Worm (Caenorhabditis elegans) whole organism, late embryonic: ENCODE data around the gene F58A4.6.

Experiments
- K02D7.2 ChIP-seq: sonication (generic microtip); optimal IDR thresholded peaks from 2 replicates; lab custom pipeline; 2017; ENCODE audit warnings: mild to moderate bottlenecking, missing genetic modification characterization, missing compliant biosample characterization
- K09A11.1 ChIP-seq: sonication (generic microtip); optimal IDR thresholded peaks from 2 replicates; lab custom pipeline; 2017; ENCODE audit warnings: antibody characterized with exemption, mild to moderate bottlenecking, missing genetic modification characterization, missing compliant biosample characterization; ENCODE audit not compliant: insufficient read depth
- T23F11.4 ChIP-seq: fragments of 200-800 bp; sonication (Bioruptor generic); optimal IDR thresholded peaks from 2 replicates; lab custom pipeline; 2018; ENCODE audit warnings: mild to moderate bottlenecking, missing genetic modification characterization, missing compliant biosample characterization
- ahr-1 ChIP-seq: sonication (generic microtip); optimal IDR thresholded peaks from 2 replicates; lab custom pipeline; 2016; ENCODE audit warnings: missing genetic modification characterization, missing compliant biosample characterization
- ama-1 ChIP-seq: fragments of 150-350 bp; optimal IDR thresholded peaks from 2 replicates; lab custom pipeline; 2014
- ceh-14 ChIP-seq: sonication (generic microtip); optimal IDR thresholded peaks from 2 replicates; lab custom pipeline; 2016; ENCODE audit warnings: missing genotype, missing genetic modification characterization, missing compliant biosample characterization
- ceh-19 ChIP-seq: fragments of 200-800 bp; sonication (Bioruptor generic); optimal IDR thresholded peaks from 2 replicates; lab custom pipeline; 2018; ENCODE audit warnings: mild to moderate bottlenecking, missing genetic modification characterization, missing compliant biosample characterization
- ceh-2 ChIP-seq: sonication (generic microtip); optimal IDR thresholded peaks from 2 replicates; lab custom pipeline; 2016; ENCODE audit warnings: missing genotype, missing genetic modification characterization, missing compliant biosample characterization
- ceh-22 ChIP-seq: sonication (generic microtip); optimal IDR thresholded peaks from 2 replicates; lab custom pipeline; 2017; ENCODE audit warnings: missing biosample characterization, missing genetic modification characterization
- ceh-24 ChIP-seq: sonication (generic microtip); optimal IDR thresholded peaks from 2 replicates; lab custom pipeline; 2016; ENCODE audit warnings: mild to moderate bottlenecking, missing genetic modification characterization, missing compliant biosample characterization
- ceh-30 ChIP-seq: fragments of 150-350 bp; optimal IDR thresholded peaks from 2 replicates; lab custom pipeline; 2014; ENCODE audit warnings: missing biosample characterization, missing genetic modification characterization
- ceh-31 ChIP-seq: sonication (generic microtip); optimal IDR thresholded peaks from 2 replicates; lab custom pipeline; 2016; ENCODE audit warnings: missing genetic modification characterization, missing compliant biosample characterization
- ceh-34 ChIP-seq: sonication (generic microtip); optimal IDR thresholded peaks from 2 replicates; lab custom pipeline; 2016; ENCODE audit warnings: mild to moderate bottlenecking, missing genetic modification characterization, missing compliant biosample characterization
- ceh-45 ChIP-seq: fragments of 200-800 bp; sonication (Bioruptor generic); IDR thresholded peaks from 2 replicates; pipeline ENCODE4 v1.3.6; 2022; ENCODE audit warnings: missing genetic modification reagents, missing genetic modification characterization, missing compliant biosample characterization
- ceh-6 ChIP-seq: fragments of 200-800 bp; sonication (Bioruptor generic); optimal IDR thresholded peaks from 2 replicates; lab custom pipeline; 2018; ENCODE audit warnings: mild to moderate bottlenecking, missing genetic modification characterization, missing compliant biosample characterization
- che-1 ChIP-seq: sonication (generic microtip); optimal IDR thresholded peaks from 2 replicates; lab custom pipeline; 2016; ENCODE audit warnings: mild to moderate bottlenecking, missing genetic modification characterization, missing compliant biosample characterization
- elt-2 ChIP-seq: sonication (generic microtip); optimal IDR thresholded peaks from 2 replicates; lab custom pipeline; 2016; ENCODE audit warnings: missing genetic modification reagents, missing genetic modification characterization, missing compliant biosample characterization
- elt-4 ChIP-seq: sonication (generic microtip); optimal IDR thresholded peaks from 2 replicates; lab custom pipeline; 2016; ENCODE audit warnings: missing genetic modification characterization, missing compliant biosample characterization
- eyg-1 ChIP-seq: sonication (generic microtip); optimal IDR thresholded peaks from 2 replicates; lab custom pipeline; 2016; ENCODE audit warnings: missing genotype, missing genetic modification characterization, missing compliant biosample characterization
- fkh-6 ChIP-seq: sonication (generic microtip); optimal IDR thresholded peaks from 2 replicates; lab custom pipeline; 2016; ENCODE audit warnings: missing genetic modification characterization, missing compliant biosample characterization
- gmeb-2 ChIP-seq: sonication (generic microtip); optimal IDR thresholded peaks from 2 replicates; lab custom pipeline; 2016; ENCODE audit warnings: missing genetic modification characterization, inconsistent platforms, missing compliant biosample characterization
- hlh-15 ChIP-seq: sonication (generic microtip); optimal IDR thresholded peaks from 2 replicates; lab custom pipeline; 2016; ENCODE audit warnings: missing genetic modification characterization, missing compliant biosample characterization
- hlh-30 ChIP-seq: sonication (generic microtip); optimal IDR thresholded peaks from 2 replicates; lab custom pipeline; 2017; ENCODE audit warnings: antibody characterized with exemption, missing genetic modification characterization, missing compliant biosample characterization; ENCODE audit not compliant: insufficient read depth
- hlh-6 ChIP-seq: sonication (generic microtip); optimal IDR thresholded peaks from 2 replicates; lab custom pipeline; 2016; ENCODE audit warnings: missing genotype, missing genetic modification characterization, missing compliant biosample characterization
- hlh-8 ChIP-seq: sonication (generic microtip); optimal IDR thresholded peaks from 2 replicates; lab custom pipeline; 2016; ENCODE audit warnings: missing genotype, missing genetic modification characterization, missing compliant biosample characterization
- lin-11 ChIP-seq: fragments of 200-800 bp; sonication (Bioruptor generic); optimal IDR thresholded peaks from 2 replicates; lab custom pipeline; 2018; ENCODE audit warnings: mild to moderate bottlenecking, missing genetic modification characterization, missing compliant biosample characterization
- madf-2 ChIP-seq: sonication (generic microtip); optimal IDR thresholded peaks from 2 replicates; lab custom pipeline; 2017; ENCODE audit warnings: missing genetic modification characterization, missing compliant biosample characterization
- mec-3 ChIP-seq: sonication (generic microtip); optimal IDR thresholded peaks from 2 replicates; lab custom pipeline; 2016; ENCODE audit warnings: borderline replicate concordance, missing genetic modification characterization, missing compliant biosample characterization
- nfya-1 ChIP-seq: sonication (generic microtip); optimal IDR thresholded peaks from 2 replicates; lab custom pipeline; 2017; ENCODE audit warnings: missing genetic modification characterization, mild to moderate bottlenecking, missing compliant biosample characterization, antibody characterized with exemption, moderate library complexity
- nhr-11 ChIP-seq: fragments of 150-350 bp; optimal IDR thresholded peaks from 2 replicates; lab custom pipeline; 2014; ENCODE audit warnings: missing biosample characterization, missing genetic modification characterization
- npax-4 ChIP-seq: sonication (generic microtip); optimal IDR thresholded peaks from 2 replicates; lab custom pipeline; 2016; ENCODE audit warnings: missing genetic modification characterization, missing compliant biosample characterization
- pat-9 ChIP-seq: fragments of 200-800 bp; sonication (Bioruptor generic); optimal IDR thresholded peaks from 2 replicates; lab custom pipeline; 2018; ENCODE audit warnings: mild to moderate bottlenecking, missing genetic modification characterization, moderate library complexity, missing compliant biosample characterization
- pha-4 ChIP-seq: fragments of 150-350 bp; optimal IDR thresholded peaks from 2 replicates; lab custom pipeline; 2018; ENCODE audit warnings: missing biosample characterization, missing genetic modification reagents, missing genetic modification characterization
- pqm-1 ChIP-seq: sonication (generic microtip); optimal IDR thresholded peaks from 2 replicates; lab custom pipeline; 2016; ENCODE audit warnings: missing genetic modification characterization, missing compliant biosample characterization
- pros-1 ChIP-seq: fragments of 150-350 bp; optimal IDR thresholded peaks from 2 replicates; lab custom pipeline; 2014; ENCODE audit warnings: missing biosample characterization, missing genetic modification reagents, missing genetic modification characterization
- sox-2 ChIP-seq: fragments of 200-800 bp; sonication (Bioruptor generic); IDR thresholded peaks from 2 replicates; pipeline ENCODE4 v1.3.6; 2022; ENCODE audit warnings: missing genetic modification reagents, missing genetic modification characterization, missing compliant biosample characterization
- unc-3 ChIP-seq, 2 experiments: fragments of 200-800 bp in 1 of 2; sonication (Bioruptor generic) in 1 of 2; sonication (generic microtip) in 1 of 2; conservative IDR thresholded peaks in 1 of 2; optimal IDR thresholded peaks in 1 of 2; 2 replicates each; pipeline versions ENCODE4 v1.3.6 to Lab custom; 2016 to 2022; ENCODE audit warnings: missing compliant biosample characterization in 2 of 2, missing genetic modification characterization in 2 of 2, missing genetic modification reagents in 1 of 2
- unc-86 ChIP-seq: sonication (generic microtip); optimal IDR thresholded peaks from 2 replicates; lab custom pipeline; 2016; ENCODE audit warnings: missing genetic modification characterization, missing compliant biosample characterization

F58A4.6 gene

ce11 chrIII:9651871-9652270, 37.6 kb downstream of the F58A4.6 start, which contains the start of gene C15H7.3:
Gene C15H7.3, minus strand, starts transcription at chrIII:9651971.
- TF ChIP-seq ceh-14 (no peak), elt-2 (tag; lab: Kevin White, UChicago) (no peak), hlh-15 (no peak), ceh-24 (tag; lab: Kevin White, UChicago) (no peak), hlh-8 (tag; lab: Kevin White, UChicago) (no peak), elt-4 (tag; lab: Kevin White, UChicago) (no peak), sox-2 (GFP tag; lab: Robert Waterston, UW) (no peak), pha-4 (no peak), npax-4 (tag; lab: Kevin White, UChicago) (no peak), fkh-6 (tag; lab: Kevin White, UChicago) (no peak), ceh-2 (tag; lab: Kevin White, UChicago) (no peak), ceh-31 (no peak), K09A11.1 (tag; lab: Kevin White, UChicago) (no peak), hlh-30 (no peak), pqm-1 (no peak), ceh-19 (no peak), nfya-1 (no peak), T23F11.4 (GFP tag; lab: Kevin White, UChicago) (no peak), ceh-6 (GFP tag; lab: Kevin White, UChicago) (no peak)

ce11 chrIII:9655802-9656201, 41.5 kb downstream of the F58A4.6 start, which contains the start of gene C15H7.4:
Gene C15H7.4, minus strand, starts transcription at chrIII:9655902.
- no peak for TF ChIP-seq ceh-22 (tag; lab: Kevin White, UChicago)
- TF ChIP-seq ama-1 (lab: Kevin White, UChicago): no peak
- TF ChIP-seq unc-86 (tag; lab: Kevin White, UChicago): no peak
- no peak for TF ChIP-seq hlh-6
- no peak for TF ChIP-seq madf-2 (tag; lab: Kevin White, UChicago)
- no peak for TF ChIP-seq ceh-45
- TF ChIP-seq che-1 (tag; lab: Kevin White, UChicago): no peak
- TF ChIP-seq pat-9 (tag; lab: Kevin White, UChicago): no peak
- no peak for TF ChIP-seq pros-1
- TF ChIP-seq K02D7.2 (tag; lab: Kevin White, UChicago): no peak
- TF ChIP-seq ceh-30 (tag; lab: Kevin White, UChicago): no peak
- TF ChIP-seq nhr-11 (tag; lab: Kevin White, UChicago): no peak
- TF ChIP-seq, all 69 proteins: peak for 0

- TF ChIP-seq sox-2 (GFP tag; lab: Robert Waterston, UW) (no peak), ceh-34 (tag; lab: Kevin White, UChicago) (no peak), mec-3 (tag; lab: Kevin White, UChicago) (no peak), unc-3 (GFP tag; conservative IDR thresholded peaks at IDR 0.05; lab: Robert Waterston, UW) (no peak), unc-3 (tag; optimal IDR thresholded peaks at IDR 0.05; lab: Kevin White, UChicago) (no peak), K02D7.2 (tag; lab: Kevin White, UChicago) (no peak), gmeb-2 (no peak), ceh-14 (no peak), nhr-11 (tag; lab: Kevin White, UChicago) (no peak), nfya-1 (no peak), eyg-1 (tag; lab: Kevin White, UChicago) (no peak), lin-11 (tag; lab: Kevin White, UChicago) (no peak), ahr-1 (tag; lab: Kevin White, UChicago) (no peak), K09A11.1 (tag; lab: Kevin White, UChicago) (no peak), pha-4 (no peak)
Observed at ce11 chrIII:9658569-9658968, 44.3 kb downstream of the F58A4.6 start.
